Worm (Caenorhabditis elegans): Measurements from ENCODE around the gene H10D18.5.

The H10D18.5 gene

ce11 chrV:3805499-3805898 lies 26.0 kb downstream of the H10D18.5 start, which contains the start of gene R08F11.4:
TSS of gene R08F11.4 (minus strand) at chrV:3805527.
- no peak for TF ChIP-seq ceh-83 (GFP tag; optimal IDR thresholded peaks at IDR 0.05)
- TF ChIP-seq zip-8 (tag; optimal IDR thresholded peaks at IDR 0.05) = peak; percentile 83

ce11 chrV:3803343-3803742 lies 28.2 kb downstream of the H10D18.5 start, which contains the start of gene cyp-33C8:
TSS of gene cyp-33C8 (minus strand) at chrV:3803542.
- no peak for TF ChIP-seq ztf-11 (tag; optimal IDR thresholded peaks at IDR 0.05)

ce11 chrV:3801787-3802417 lies 29.6 kb downstream of the H10D18.5 start:
- TF ChIP-seq mls-2 (tag; optimal IDR thresholded peaks at IDR 0.05) (no peak), unc-120 (tag; optimal IDR thresholded peaks at IDR 0.05; ENCODE audit: poor library complexity, severe bottlenecking) (no peak), unc-62 (GFP tag; optimal IDR thresholded peaks at IDR 0.05) (no peak), snpc-4 (tag; optimal IDR thresholded peaks at IDR 0.05) (no peak), ceh-43 (GFP tag; optimal IDR thresholded peaks at IDR 0.05) (no peak), blmp-1 (tag; optimal IDR thresholded peaks at IDR 0.05) (no peak), ces-1 (GFP tag; optimal IDR thresholded peaks at IDR 0.05) (no peak), lsy-2 (tag; optimal IDR thresholded peaks at IDR 0.05) (no peak), sptf-1 (tag; optimal IDR thresholded peaks at IDR 0.05) (no peak), pha-4 (tag; optimal IDR thresholded peaks at IDR 0.05) (no peak), hlh-1 (tag; optimal IDR thresholded peaks at IDR 0.05) (no peak), nhr-237 (tag; optimal IDR thresholded peaks at IDR 0.05) (no peak), bed-3 (GFP tag; optimal IDR thresholded peaks at IDR 0.05) (no peak), nhr-2 (tag; optimal IDR thresholded peaks at IDR 0.05) (no peak)

ce11 chrV:3800378-3800777 lies 31.1 kb downstream of the H10D18.5 start, which contains the start of gene srt-30:
TSS of gene srt-30 (minus strand) at chrV:3800478.
- TF ChIP-seq drap-1 (GFP tag; optimal IDR thresholded peaks at IDR 0.05) = no peak
- no peak for TF ChIP-seq zip-8 (tag; optimal IDR thresholded peaks at IDR 0.05)
- TF ChIP-seq mls-2 (tag; optimal IDR thresholded peaks at IDR 0.05) = no peak
- no peak for TF ChIP-seq mab-5 (tag; optimal IDR thresholded peaks at IDR 0.05)
- TF ChIP-seq cnd-1 (tag; optimal IDR thresholded peaks at IDR 0.05) = no peak
- no peak for TF ChIP-seq hlh-1 (tag; optimal IDR thresholded peaks at IDR 0.05)
- no peak for TF ChIP-seq blmp-1 (tag; optimal IDR thresholded peaks at IDR 0.05)
- TF ChIP-seq mep-1 (tag; optimal IDR thresholded peaks at IDR 0.05) = no peak
- no peak for TF ChIP-seq elt-1 (tag; optimal IDR thresholded peaks at IDR 0.05; ENCODE audit: borderline replicate concordance, insufficient read depth)

- TF ChIP-seq ceh-39 (tag; optimal IDR thresholded peaks at IDR 0.05) (no peak), nhr-28 (tag; optimal IDR thresholded peaks at IDR 0.05) (no peak), ztf-11 (tag; optimal IDR thresholded peaks at IDR 0.05) (no peak), lin-13 (tag; optimal IDR thresholded peaks at IDR 0.05) (no peak), lsy-2 (tag; optimal IDR thresholded peaks at IDR 0.05) (no peak)
These were observed 31.8 kb downstream of the H10D18.5 start for ce11 chrV:3799737-3800136.

ce11 chrV:3790424-3790823 lies 41.1 kb downstream of the H10D18.5 start:
- no peak for TF ChIP-seq mls-2 (tag; optimal IDR thresholded peaks at IDR 0.05)
- no peak for TF ChIP-seq unc-62 (GFP tag; optimal IDR thresholded peaks at IDR 0.05)
- TF ChIP-seq lin-32 (GFP tag; optimal IDR thresholded peaks at IDR 0.05) = no peak
- no peak for TF ChIP-seq elt-3 (tag; optimal IDR thresholded peaks at IDR 0.05)
- no peak for TF ChIP-seq mep-1 (tag; optimal IDR thresholded peaks at IDR 0.05)
- TF ChIP-seq tbx-8 (GFP tag; optimal IDR thresholded peaks at IDR 0.05) = no peak
- TF ChIP-seq cnd-1 (tag; optimal IDR thresholded peaks at IDR 0.05) = no peak
- TF ChIP-seq nhr-28 (tag; optimal IDR thresholded peaks at IDR 0.05) = no peak
- TF ChIP-seq zip-8 (tag; optimal IDR thresholded peaks at IDR 0.05) = no peak
- no peak for TF ChIP-seq ceh-83 (GFP tag; optimal IDR thresholded peaks at IDR 0.05)
- no peak for TF ChIP-seq ces-1 (GFP tag; optimal IDR thresholded peaks at IDR 0.05)
- TF ChIP-seq unc-120 (tag; optimal IDR thresholded peaks at IDR 0.05; ENCODE audit: poor library complexity, severe bottlenecking) = no peak
- TF ChIP-seq mab-5 (tag; optimal IDR thresholded peaks at IDR 0.05) = no peak
